Fruit fly (Drosophila melanogaster) whole organism, pupa: ENCODE data around the gene asf1.

Experiments
- CG13204 ChIP-seq: fragments of 200-800 bp; sonication (Bioruptor generic); optimal IDR thresholded peaks from 2 replicates; lab custom pipeline; 2018; ENCODE audit warnings: missing biosample characterization, mild to moderate bottlenecking, missing genetic modification characterization, moderate library complexity
- CG17806 ChIP-seq: fragments of 200-800 bp; sonication (Bioruptor generic); optimal IDR thresholded peaks from 2 replicates; lab custom pipeline; 2018; ENCODE audit warnings: missing biosample characterization, mild to moderate bottlenecking, missing genetic modification characterization, moderate library complexity
- CG34367 ChIP-seq: fragments of 200-800 bp; sonication (Bioruptor generic); optimal IDR thresholded peaks from 2 replicates; lab custom pipeline; 2018; ENCODE audit warnings: missing biosample characterization, mild to moderate bottlenecking, missing genetic modification characterization
- CG4496 ChIP-seq: fragments of 200-800 bp; sonication (Bioruptor generic); IDR thresholded peaks from 3 replicates; pipeline ENCODE4 v1.3.6; 2022; ENCODE audit warnings: missing biosample characterization, missing genetic modification characterization
- CG8159 ChIP-seq: fragments of 200-800 bp; sonication (Bioruptor generic); optimal IDR thresholded peaks from 3 replicates; lab custom pipeline; 2018; ENCODE audit warnings: missing biosample characterization, mild to moderate bottlenecking, missing genetic modification characterization, moderate library complexity
- CG8301 ChIP-seq: fragments of 200-800 bp; sonication (Bioruptor generic); optimal IDR thresholded peaks from 2 replicates; lab custom pipeline; 2018; ENCODE audit warnings: missing biosample characterization, mild to moderate bottlenecking, missing genetic modification characterization
- CG9948 ChIP-seq: fragments of 200-800 bp; sonication (Bioruptor generic); optimal IDR thresholded peaks from 2 replicates; lab custom pipeline; 2018; ENCODE audit warnings: missing biosample characterization, mild to moderate bottlenecking, missing genetic modification characterization, moderate library complexity
- fd96Ca ChIP-seq: fragments of 200-800 bp; sonication (Bioruptor generic); IDR thresholded peaks from 3 replicates; pipeline ENCODE4 v1.3.6; 2022; ENCODE audit warnings: missing biosample characterization, missing genetic modification characterization

DNA sequence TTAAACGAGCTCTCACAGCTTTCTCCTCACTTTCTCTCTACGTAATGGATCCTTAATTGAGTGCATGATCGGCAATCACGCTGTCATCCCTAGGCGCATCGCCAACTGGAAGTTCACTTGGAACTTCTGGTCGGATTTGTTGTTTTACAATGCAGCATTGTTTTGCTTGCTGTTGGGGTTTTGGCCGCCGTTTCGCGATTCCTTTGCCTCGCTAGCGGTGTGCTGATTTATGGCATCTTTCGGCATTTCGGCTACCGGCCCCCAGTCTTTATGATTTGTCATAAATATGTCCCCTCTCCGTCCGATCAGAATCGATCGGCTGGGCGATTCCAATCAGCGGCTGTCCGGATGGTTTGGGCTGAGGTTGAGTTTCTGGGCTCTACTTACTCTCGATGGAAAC is 44.2 kb downstream of the asf1 start:
- no peak for TF ChIP-seq CG34367 (tag; lab: Kevin White, UChicago)
- TF ChIP-seq CG4496 (GFP tag; lab: Robert Waterston, UW) = no peak
- no peak for TF ChIP-seq CG8159
- TF ChIP-seq CG9948 (tag; lab: Kevin White, UChicago) = no peak
- TF ChIP-seq CG8301 (tag; lab: Kevin White, UChicago) = no peak
- TF ChIP-seq fd96Ca = no peak
- TF ChIP-seq CG17806 = no peak
- TF ChIP-seq CG13204 = no peak
